Worm (Caenorhabditis elegans) whole organism, L4 larva: ENCODE measurements around the gene mrp-4.
A peak's percentile ranks its signal among the peaks of the same experiment; 100 is the strongest.

ENCODE experiments used
- ZK546.5 ChIP-seq, 2 experiments: sonication (generic microtip); optimal IDR thresholded peaks; 2 replicates each; lab custom pipeline; 2017; ENCODE audit warnings: missing biosample characterization in 2 of 2, missing genetic modification characterization in 2 of 2
- aha-1 ChIP-seq: fragments of 150-350 bp; peaks from one replicate; lab custom pipeline; 2014; ENCODE audit warnings: missing biosample characterization, missing genetic modification characterization
- ceh-28 ChIP-seq: fragments of 150-350 bp; optimal IDR thresholded peaks from 2 replicates; lab custom pipeline; 2014; ENCODE audit warnings: missing biosample characterization, missing genetic modification reagents, missing genetic modification characterization
- ceh-62 ChIP-seq: sonication (generic microtip); optimal IDR thresholded peaks from 2 replicates; lab custom pipeline; 2017; ENCODE audit warnings: missing biosample characterization, missing genetic modification characterization
- daf-16 ChIP-seq, 3 experiments: sonication (generic microtip); optimal IDR thresholded peaks; 2 replicates each; lab custom pipeline; 2016 to 2017; ENCODE audit warnings: missing genetic modification characterization in 3 of 3, missing genetic modification reagents in 3 of 3, mild to moderate bottlenecking in 2 of 3, missing compliant biosample characterization in 2 of 3, missing biosample characterization in 1 of 3, moderate library complexity in 1 of 3
- dmd-9 ChIP-seq: fragments of 200-800 bp; sonication (Bioruptor generic); IDR thresholded peaks from 2 replicates; pipeline ENCODE4 v1.3.6; 2022; ENCODE audit warnings: missing genetic modification reagents, missing genetic modification characterization, missing compliant biosample characterization
- duxl-1 ChIP-seq: sonication (generic microtip); optimal IDR thresholded peaks from 2 replicates; lab custom pipeline; 2016; ENCODE audit warnings: mild to moderate bottlenecking, missing genetic modification characterization, moderate library complexity, missing compliant biosample characterization; ENCODE audit not compliant: poor library complexity
- dve-1 ChIP-seq: sonication (generic microtip); optimal IDR thresholded peaks from 2 replicates; lab custom pipeline; 2017; ENCODE audit warnings: antibody characterized with exemption, mild to moderate bottlenecking, missing genetic modification characterization, missing compliant biosample characterization; ENCODE audit not compliant: insufficient read depth
- hlh-11 ChIP-seq: fragments of 200-800 bp; sonication (Bioruptor generic); optimal IDR thresholded peaks from 2 replicates; lab custom pipeline; 2018; ENCODE audit warnings: mild to moderate bottlenecking, missing genetic modification characterization, missing compliant biosample characterization
- hlh-30 ChIP-seq: sonication (generic microtip); optimal IDR thresholded peaks from 2 replicates; lab custom pipeline; 2017; ENCODE audit warnings: antibody characterized with exemption, mild to moderate bottlenecking, missing genetic modification characterization, missing compliant biosample characterization; ENCODE audit not compliant: insufficient read depth
- jun-1 ChIP-seq: fragments of 150-350 bp; optimal IDR thresholded peaks from 2 replicates; lab custom pipeline; 2014; ENCODE audit warnings: missing biosample characterization, missing genetic modification reagents, missing genetic modification characterization
- lim-7 ChIP-seq: fragments of 200-800 bp; sonication (Bioruptor generic); IDR thresholded peaks from 2 replicates; pipeline ENCODE4 v1.3.6; 2022; ENCODE audit warnings: missing genetic modification characterization, missing compliant biosample characterization
- lin-13 ChIP-seq: fragments of 150-350 bp; optimal IDR thresholded peaks from 2 replicates; lab custom pipeline; 2014; ENCODE audit warnings: missing biosample characterization, missing genetic modification reagents, missing genetic modification characterization
- lin-39 ChIP-seq: fragments of 150-350 bp; optimal IDR thresholded peaks from 2 replicates; lab custom pipeline; 2014; ENCODE audit warnings: missing biosample characterization, missing genetic modification reagents, missing genetic modification characterization
- lir-3 ChIP-seq: sonication (generic microtip); optimal IDR thresholded peaks from 2 replicates; lab custom pipeline; 2016; ENCODE audit warnings: mild to moderate bottlenecking, missing genetic modification characterization, missing compliant biosample characterization
- lsy-2 ChIP-seq, 2 experiments: fragments of 150-350 bp in 1 of 2; sonication (generic microtip) in 1 of 2; optimal IDR thresholded peaks; 2 replicates each; lab custom pipeline; 2014 to 2017; ENCODE audit warnings: missing biosample characterization in 2 of 2, missing genetic modification characterization in 2 of 2
- mdt-29 ChIP-seq: fragments of 200-800 bp; sonication (Bioruptor generic); IDR thresholded peaks from 2 replicates; pipeline ENCODE4 v1.3.6; 2022; ENCODE audit warnings: missing genetic modification reagents, missing genetic modification characterization, missing compliant biosample characterization
- mep-1 ChIP-seq: fragments of 150-350 bp; sonication (generic microtip); optimal IDR thresholded peaks from 3 replicates; lab custom pipeline; 2014; ENCODE audit warnings: missing biosample characterization, missing genetic modification characterization
- nhr-25 ChIP-seq: sonication (generic microtip); optimal IDR thresholded peaks from 2 replicates; lab custom pipeline; 2017; ENCODE audit warnings: missing genetic modification characterization, mild to moderate bottlenecking, missing compliant biosample characterization, antibody characterized with exemption, moderate library complexity, borderline replicate concordance; ENCODE audit not compliant: insufficient read depth
- nhr-28 ChIP-seq: fragments of 150-350 bp; optimal IDR thresholded peaks from 2 replicates; lab custom pipeline; 2014; ENCODE audit warnings: missing biosample characterization, missing genetic modification characterization
- nhr-42 ChIP-seq: fragments of 200-800 bp; sonication (Bioruptor generic); IDR thresholded peaks from 2 replicates; pipeline ENCODE4 v1.3.6; 2022; ENCODE audit warnings: missing genetic modification characterization, missing compliant biosample characterization
- pqm-1 ChIP-seq: sonication (generic microtip); optimal IDR thresholded peaks from 2 replicates; lab custom pipeline; 2017; ENCODE audit warnings: missing biosample characterization, missing genetic modification characterization
- saeg-2 ChIP-seq: fragments of 200-800 bp; sonication (Bioruptor generic); IDR thresholded peaks from 2 replicates; pipeline ENCODE4 v1.3.6; 2022; ENCODE audit warnings: missing genetic modification reagents, missing genetic modification characterization, missing compliant biosample characterization
- spr-1 ChIP-seq: sonication (generic microtip); optimal IDR thresholded peaks from 2 replicates; lab custom pipeline; 2016; ENCODE audit warnings: mild to moderate bottlenecking, missing genetic modification characterization, missing compliant biosample characterization
- unc-62 ChIP-seq, 3 experiments: fragments of 150-350 bp in 1 of 3; sonication (generic microtip); optimal IDR thresholded peaks in 2 of 3; peaks in 1 of 3; 1 replicate in 1 of 3; 2 replicates in 2 of 3; lab custom pipeline; 2014 to 2017; ENCODE audit warnings: missing biosample characterization in 3 of 3, missing genetic modification characterization in 3 of 3, missing genetic modification reagents in 3 of 3, missing genotype in 1 of 3
- vab-7 ChIP-seq: fragments of 200-800 bp; sonication (Bioruptor generic); IDR thresholded peaks from 2 replicates; pipeline ENCODE4 v1.3.6; 2022; ENCODE audit warnings: missing genetic modification reagents, missing genetic modification characterization, missing compliant biosample characterization
- zip-2 ChIP-seq: fragments of 150-350 bp; optimal IDR thresholded peaks from 2 replicates; lab custom pipeline; 2014; ENCODE audit warnings: missing biosample characterization, missing genetic modification characterization

The mrp-4 gene

ce11 chrX:9932226-9932773 is 48.2 kb downstream of the mrp-4 start, which contains the start of gene tsp-21 (continued):
- TF ChIP-seq vab-7 (no peak), nhr-25 (tag; lab: Kevin White, UChicago) (peak; percentile 86), lin-13 (GFP tag; lab: Kevin White, UChicago) (peak; percentile 74), spr-1 (tag; lab: Kevin White, UChicago) (no peak), mdt-29 (no peak), lsy-2 (tag; optimal IDR thresholded peaks at IDR 0.05; lab: Kevin White, UChicago) (peak; percentile 77 to 78), duxl-1 (tag; lab: Kevin White, UChicago) (peak; percentile 34), aha-1 (tag; lab: Kevin White, UChicago) (peak; percentile 97), saeg-2 (no peak)

ce11 chrX:9933291-9934008 is 49.4 kb downstream of the mrp-4 start:
- no peak for TF ChIP-seq ceh-62 (tag; lab: Kevin White, UChicago)
- peak; percentile 32 for TF ChIP-seq hlh-30
- TF ChIP-seq daf-16 (GFP tag; optimal IDR thresholded peaks at IDR 0.05; lab: Kevin White, UChicago) = no peak
- peak; percentile 11 for TF ChIP-seq daf-16 (tag; optimal IDR thresholded peaks at IDR 0.05; lab: Kevin White, UChicago)
- TF ChIP-seq jun-1 = no peak
- no peak for TF ChIP-seq lir-3 (tag; lab: Kevin White, UChicago)
- TF ChIP-seq unc-62 (GFP tag; optimal IDR thresholded peaks at IDR 0.05 in 1 of 2; lab: Kevin White, UChicago) = peak in 1 of 2 experiments; percentile 65
- TF ChIP-seq unc-62 (tag; optimal IDR thresholded peaks at IDR 0.05; lab: Kevin White, UChicago) = no peak
- TF ChIP-seq vab-7 = no peak
- TF ChIP-seq, all 104 proteins: peak for 3

- TF ChIP-seq mep-1 (tag; lab: Kevin White, UChicago) (peak; percentile 4), dve-1 (peak; percentile 50), pqm-1 (tag; lab: Kevin White, UChicago) (peak; percentile 37), nhr-42 (GFP tag; lab: Robert Waterston, UW) (no peak), nhr-28 (tag; lab: Kevin White, UChicago) (peak; percentile 37), lim-7 (GFP tag; lab: Robert Waterston, UW) (no peak), daf-16 (GFP tag; optimal IDR thresholded peaks at IDR 0.05; lab: Kevin White, UChicago) (no peak), daf-16 (tag; optimal IDR thresholded peaks at IDR 0.05; lab: Kevin White, UChicago) (peak; percentile 44), hlh-11 (tag; lab: Kevin White, UChicago) (peak; percentile 19), lin-39 (no peak), ZK546.5 (tag; optimal IDR thresholded peaks at IDR 0.05; lab: Kevin White, UChicago) (no peak)
Measured at ce11 chrX:9934009-9934323, 49.9 kb downstream of the mrp-4 start.

- TF ChIP-seq hlh-30 (peak; percentile 11), hlh-11 (tag; lab: Kevin White, UChicago) (peak; percentile 29), ceh-28 (no peak), lir-3 (tag; lab: Kevin White, UChicago) (no peak)
Measured at ce11 chrX:9938091-9938490, 54.0 kb downstream of the mrp-4 start.

ce11 chrX:9938537-9938936 is 54.5 kb downstream of the mrp-4 start, which contains the start of the genes C17G1.5 and C17G1.14:
C17G1.5 (plus strand) TSS chrX:9938802.
C17G1.14 (plus strand) TSS chrX:9938813.
- TF ChIP-seq pqm-1 (tag; lab: Kevin White, UChicago) (peak; percentile 9), aha-1 (tag; lab: Kevin White, UChicago) (no peak), duxl-1 (tag; lab: Kevin White, UChicago) (no peak), daf-16 (GFP tag; optimal IDR thresholded peaks at IDR 0.05; lab: Kevin White, UChicago) (no peak), daf-16 (tag; optimal IDR thresholded peaks at IDR 0.05; lab: Kevin White, UChicago) (peak; percentile 68), dmd-9 (GFP tag; lab: Robert Waterston, UW) (no peak), dve-1 (peak; percentile 8), zip-2 (no peak)
